Fruit fly (Drosophila melanogaster) Kc167 (cell line): ENCODE results near the gene CG33267.

Experiments used
- Myc ChIP-seq: fragments of >200 bp; optimal IDR thresholded peaks from 2 replicates; lab custom pipeline; 2017; ENCODE audit warnings: missing external identifiers
- Sin3A ChIP-seq: fragments of >200 bp; optimal IDR thresholded peaks from 2 replicates; lab custom pipeline; 2018; ENCODE audit warnings: missing external identifiers
- h ChIP-seq: fragments of >200 bp; optimal IDR thresholded peaks from 3 replicates; lab custom pipeline; 2018; ENCODE audit warnings: missing external identifiers
- insv ChIP-seq: fragments of >200 bp; optimal IDR thresholded peaks from 3 replicates; lab custom pipeline; 2018; ENCODE audit warnings: missing external identifiers
- psq ChIP-seq: fragments of >200 bp; optimal IDR thresholded peaks from 2 replicates; lab custom pipeline; 2017; ENCODE audit warnings: missing external identifiers
- ttk ChIP-seq: sonication (Bioruptor generic); optimal IDR thresholded peaks from 2 replicates; lab custom pipeline; 2017; ENCODE audit warnings: missing external identifiers

DNA sequence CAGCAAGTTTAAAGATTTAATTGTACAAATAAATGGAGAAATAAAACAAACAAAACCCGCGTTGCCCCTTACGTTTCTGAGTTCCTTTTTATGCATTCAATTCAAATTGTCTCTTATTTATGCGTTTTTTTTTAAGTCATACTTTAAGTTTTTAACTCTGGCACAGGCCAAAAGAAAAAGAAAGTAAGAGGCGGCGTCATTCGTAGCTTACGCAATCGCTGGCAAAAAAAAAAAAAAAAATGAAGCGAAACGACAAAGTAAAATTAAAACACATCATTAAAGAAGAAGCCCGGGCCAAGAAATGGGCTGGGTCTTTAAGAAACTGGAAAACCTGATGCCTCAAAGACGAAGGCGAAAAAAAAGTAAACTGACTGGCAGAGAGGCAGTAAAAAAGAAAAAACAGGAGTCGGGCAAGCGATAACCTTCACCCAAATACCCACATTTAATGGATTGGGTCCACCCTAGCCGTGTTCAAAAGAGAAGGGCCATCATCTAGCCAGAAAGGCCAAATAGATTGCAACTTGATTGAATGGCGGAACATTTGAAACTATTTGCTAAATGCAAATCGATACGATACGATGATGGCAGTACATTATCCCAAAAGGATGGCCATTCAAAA lies 20.5 kb upstream of the CG33267 start:
- TF ChIP-seq insv (lab: Kevin White, UChicago) (no peak), psq (lab: Kevin White, UChicago) (no peak), ttk (lab: Kevin White, UChicago) (no peak), h (lab: Kevin White, UChicago) (no peak), Sin3A (lab: Kevin White, UChicago) (no peak), Myc (lab: Kevin White, UChicago) (no peak)
